Worm (Caenorhabditis elegans) whole organism, L1 larva: ENCODE data around the gene syd-1.
A peak's percentile ranks its signal among the peaks of the same experiment; 100 is the strongest.

ENCODE experiments used
- C04F5.9 ChIP-seq: sonication (generic microtip); optimal IDR thresholded peaks from 2 replicates; lab custom pipeline; 2016; ENCODE audit warnings: missing genetic modification characterization, missing compliant biosample characterization
- C16A3.4 ChIP-seq: fragments of 150-350 bp; optimal IDR thresholded peaks from 2 replicates; lab custom pipeline; 2014; ENCODE audit warnings: missing biosample characterization, missing genetic modification characterization
- F16B12.6 ChIP-seq: fragments of 150-350 bp; optimal IDR thresholded peaks from 2 replicates; lab custom pipeline; 2014; ENCODE audit warnings: missing biosample characterization, missing genetic modification characterization
- blmp-1 ChIP-seq: fragments of 150-350 bp; optimal IDR thresholded peaks from 2 replicates; lab custom pipeline; 2014; ENCODE audit warnings: missing biosample characterization, missing genetic modification characterization
- ceh-63 ChIP-seq: fragments of 200-800 bp; sonication (Bioruptor generic); optimal IDR thresholded peaks from 2 replicates; lab custom pipeline; 2018; ENCODE audit warnings: mild to moderate bottlenecking, missing genetic modification characterization, missing compliant biosample characterization
- efl-1 ChIP-seq, 4 experiments: fragments of 150-350 bp; optimal IDR thresholded peaks in 3 of 4; peaks in 1 of 4; 1 replicate in 1 of 4; 2 replicates in 3 of 4; lab custom pipeline; 2014; ENCODE audit warnings: missing biosample characterization in 2 of 4, missing genetic modification characterization in 2 of 4, missing genetic modification reagents in 2 of 4
- efl-3 ChIP-seq: fragments of 200-800 bp; sonication (Bioruptor generic); optimal IDR thresholded peaks from 2 replicates; lab custom pipeline; 2018; ENCODE audit warnings: mild to moderate bottlenecking, missing genetic modification characterization, missing compliant biosample characterization
- egl-27 ChIP-seq, 2 experiments: fragments of 150-350 bp in 1 of 2; sonication (generic microtip); optimal IDR thresholded peaks; 3 replicates each; lab custom pipeline; 2017 to 2018; ENCODE audit warnings: missing biosample characterization in 2 of 2, missing genetic modification characterization in 2 of 2, missing genetic modification reagents in 2 of 2
- elt-2 ChIP-seq: sonication (generic microtip); optimal IDR thresholded peaks from 2 replicates; lab custom pipeline; 2016; ENCODE audit warnings: missing genetic modification characterization, mild to moderate bottlenecking, inconsistent platforms, missing compliant biosample characterization, missing genetic modification reagents
- elt-3 ChIP-seq, 6 experiments: fragments of 150-350 bp in 1 of 6; sonication (generic microtip); optimal IDR thresholded peaks; 2 replicates each; lab custom pipeline; 2017 to 2018; ENCODE audit warnings: missing biosample characterization in 6 of 6, missing genetic modification characterization in 6 of 6, inconsistent platforms in 1 of 6
- ets-5 ChIP-seq: fragments of 200-800 bp; sonication (Bioruptor generic); IDR thresholded peaks from 2 replicates; pipeline ENCODE4 v1.3.6; 2022; ENCODE audit warnings: missing genetic modification characterization, missing compliant biosample characterization
- fkh-10 ChIP-seq: sonication (generic microtip); optimal IDR thresholded peaks from 2 replicates; lab custom pipeline; 2017; ENCODE audit warnings: missing biosample characterization, missing genetic modification reagents, missing genetic modification characterization
- fos-1 ChIP-seq: fragments of 150-350 bp; optimal IDR thresholded peaks from 2 replicates; lab custom pipeline; 2014; ENCODE audit warnings: missing biosample characterization, missing genetic modification characterization
- grh-1 ChIP-seq: fragments of 200-800 bp; sonication (Bioruptor generic); IDR thresholded peaks from 2 replicates; pipeline ENCODE4 v1.3.6; 2022; ENCODE audit warnings: missing genetic modification reagents, missing genetic modification characterization, missing compliant biosample characterization
- hlh-17 ChIP-seq: fragments of 200-800 bp; sonication (Bioruptor generic); optimal IDR thresholded peaks from 2 replicates; lab custom pipeline; 2018; ENCODE audit warnings: missing genetic modification characterization, mild to moderate bottlenecking, missing compliant biosample characterization, moderate library complexity, borderline replicate concordance
- hlh-4 ChIP-seq: sonication (generic microtip); optimal IDR thresholded peaks from 2 replicates; lab custom pipeline; 2016; ENCODE audit warnings: mild to moderate bottlenecking, missing genetic modification characterization, missing compliant biosample characterization
- hpl-2 ChIP-seq: fragments of 150-350 bp; optimal IDR thresholded peaks from 2 replicates; lab custom pipeline; 2014; ENCODE audit warnings: missing biosample characterization, missing genetic modification reagents, missing genetic modification characterization
- isw-1 ChIP-seq: fragments of 200-800 bp; sonication (Bioruptor generic); IDR thresholded peaks from 2 replicates; pipeline ENCODE4 v1.3.6; 2022; ENCODE audit warnings: missing genetic modification characterization, missing compliant biosample characterization
- jun-1 ChIP-seq: fragments of 150-350 bp; optimal IDR thresholded peaks from 2 replicates; lab custom pipeline; 2014; ENCODE audit warnings: missing biosample characterization, missing genetic modification reagents, missing genetic modification characterization
- lin-13 ChIP-seq: fragments of 150-350 bp; optimal IDR thresholded peaks from 2 replicates; lab custom pipeline; 2014; ENCODE audit warnings: missing biosample characterization, missing genetic modification reagents, missing genetic modification characterization
- lin-14 ChIP-seq: fragments of 200-800 bp; sonication (Bioruptor generic); optimal IDR thresholded peaks from 2 replicates; lab custom pipeline; 2018; ENCODE audit warnings: mild to moderate bottlenecking, missing genetic modification characterization, moderate library complexity, missing compliant biosample characterization
- lin-15B ChIP-seq: fragments of 150-350 bp; sonication (generic microtip); optimal IDR thresholded peaks from 3 replicates; lab custom pipeline; 2014; ENCODE audit warnings: missing biosample characterization, missing genetic modification characterization
- lin-35 ChIP-seq, 2 experiments: fragments of 150-350 bp; optimal IDR thresholded peaks; 2 replicates each; lab custom pipeline; 2014; ENCODE audit warnings: missing biosample characterization in 2 of 2, missing genetic modification characterization in 2 of 2, missing genetic modification reagents in 2 of 2
- mab-9 ChIP-seq: fragments of 200-800 bp; sonication (Bioruptor generic); IDR thresholded peaks from 2 replicates; pipeline ENCODE4 v1.3.6; 2022; ENCODE audit warnings: missing genetic modification reagents, missing genetic modification characterization, missing compliant biosample characterization
- mdl-1 ChIP-seq, 2 experiments: fragments of 150-350 bp; optimal IDR thresholded peaks; 2 replicates each; lab custom pipeline; 2014 to 2017; ENCODE audit warnings: missing biosample characterization in 2 of 2, missing genetic modification characterization in 2 of 2, inconsistent platforms in 1 of 2
- mep-1 ChIP-seq: fragments of 150-350 bp; optimal IDR thresholded peaks from 2 replicates; lab custom pipeline; 2014; ENCODE audit warnings: missing biosample characterization, missing genetic modification characterization
- nhr-12 ChIP-seq: sonication (generic microtip); optimal IDR thresholded peaks from 2 replicates; lab custom pipeline; 2017; ENCODE audit warnings: missing biosample characterization, missing genetic modification characterization
- nhr-19 ChIP-seq: fragments of 200-800 bp; sonication (Bioruptor generic); conservative IDR thresholded peaks from 2 replicates; pipeline ENCODE4 v1.3.6; 2022; ENCODE audit warnings: missing genetic modification characterization, missing compliant biosample characterization
- nhr-237 ChIP-seq: fragments of 150-350 bp; optimal IDR thresholded peaks from 2 replicates; lab custom pipeline; 2014; ENCODE audit warnings: missing biosample characterization, missing genetic modification characterization
- nhr-71 ChIP-seq: sonication (generic microtip); optimal IDR thresholded peaks from 2 replicates; lab custom pipeline; 2016; ENCODE audit warnings: mild to moderate bottlenecking, missing genetic modification characterization, moderate library complexity, missing compliant biosample characterization
- nhr-76 ChIP-seq: sonication (generic microtip); optimal IDR thresholded peaks from 2 replicates; lab custom pipeline; 2017; ENCODE audit warnings: missing biosample characterization, missing genetic modification characterization
- pax-3 ChIP-seq: fragments of 200-800 bp; sonication (Bioruptor generic); optimal IDR thresholded peaks from 2 replicates; lab custom pipeline; 2018; ENCODE audit warnings: mild to moderate bottlenecking, missing genetic modification characterization, moderate library complexity, missing compliant biosample characterization
- pqm-1 ChIP-seq: sonication (generic microtip); optimal IDR thresholded peaks from 3 replicates; lab custom pipeline; 2017; ENCODE audit warnings: missing biosample characterization, missing genetic modification characterization
- rnt-1 ChIP-seq: sonication (generic microtip); optimal IDR thresholded peaks from 2 replicates; lab custom pipeline; 2016; ENCODE audit warnings: mild to moderate bottlenecking, missing genetic modification characterization, moderate library complexity, missing compliant biosample characterization
- snu-23 ChIP-seq: sonication (generic microtip); optimal IDR thresholded peaks from 2 replicates; lab custom pipeline; 2016; ENCODE audit warnings: missing genetic modification characterization, missing compliant biosample characterization
- sup-37 ChIP-seq: fragments of 200-800 bp; sonication (Bioruptor generic); optimal IDR thresholded peaks from 2 replicates; lab custom pipeline; 2018; ENCODE audit warnings: mild to moderate bottlenecking, missing genetic modification characterization, missing compliant biosample characterization
- swsn-7 ChIP-seq: sonication (generic microtip); optimal IDR thresholded peaks from 2 replicates; lab custom pipeline; 2016; ENCODE audit warnings: missing genetic modification characterization, missing compliant biosample characterization
- tbx-2 ChIP-seq: sonication (generic microtip); optimal IDR thresholded peaks from 2 replicates; lab custom pipeline; 2016; ENCODE audit warnings: missing genetic modification characterization, missing compliant biosample characterization
- tlp-1 ChIP-seq: fragments of 150-350 bp; optimal IDR thresholded peaks from 2 replicates; lab custom pipeline; 2014; ENCODE audit warnings: missing biosample characterization, missing genetic modification characterization
- unc-86 ChIP-seq: sonication (generic microtip); optimal IDR thresholded peaks from 2 replicates; lab custom pipeline; 2016; ENCODE audit warnings: missing genetic modification characterization, missing compliant biosample characterization
- unc-98 ChIP-seq: fragments of 200-800 bp; sonication (Bioruptor generic); IDR thresholded peaks from 2 replicates; pipeline ENCODE4 v1.3.6; 2022; ENCODE audit warnings: missing genetic modification characterization, missing compliant biosample characterization
- vab-15 ChIP-seq: sonication (generic microtip); optimal IDR thresholded peaks from 2 replicates; lab custom pipeline; 2017; ENCODE audit warnings: missing genotype, mild to moderate bottlenecking, missing genetic modification characterization, missing compliant biosample characterization
- xbp-1 ChIP-seq: sonication (generic microtip); optimal IDR thresholded peaks from 2 replicates; lab custom pipeline; 2016; ENCODE audit warnings: missing genetic modification characterization, missing compliant biosample characterization
- ztf-11 ChIP-seq, 2 experiments: sonication (generic microtip); optimal IDR thresholded peaks; 2 replicates each; lab custom pipeline; 2016 to 2017; ENCODE audit warnings: missing genetic modification characterization in 2 of 2, missing biosample characterization in 1 of 2, missing compliant biosample characterization in 1 of 2

Gene syd-1

DNA sequence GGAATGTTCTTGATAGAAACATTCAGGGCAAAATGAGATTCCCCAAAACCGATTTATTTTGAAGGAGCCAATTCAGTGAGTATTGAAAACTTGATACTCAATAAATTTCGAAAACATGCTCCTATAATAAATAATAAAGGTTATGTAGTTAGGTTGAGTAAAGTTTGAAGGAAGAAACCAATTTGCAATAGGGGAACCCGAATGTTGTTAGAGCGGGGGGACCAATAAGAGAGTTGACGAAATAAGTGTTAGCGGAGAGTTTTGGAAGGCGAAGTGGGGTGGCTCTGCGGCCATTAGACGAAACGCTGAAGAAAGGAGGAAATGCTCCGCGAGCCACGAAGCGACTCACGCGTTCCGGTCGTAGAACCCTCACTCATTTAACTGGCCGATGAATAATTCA, 30.3 kb upstream of the syd-1 start:
- TF ChIP-seq hpl-2 (no peak), unc-86 (tag; lab: Kevin White, UChicago) (peak; percentile 53), snu-23 (GFP tag; lab: Kevin White, UChicago) (no peak), lin-14 (GFP tag; lab: Kevin White, UChicago) (peak; percentile 19), mdl-1 (tag; optimal IDR thresholded peaks at IDR 0.05; lab: Kevin White, UChicago) (no peak), tlp-1 (tag; lab: Kevin White, UChicago) (no peak)

ce11 chrII:7624272-7624671, 29.6 kb upstream of the syd-1 start:
- TF ChIP-seq blmp-1 (peak; percentile 90), pqm-1 (no peak), lin-35 (GFP tag; optimal IDR thresholded peaks at IDR 0.05; lab: Kevin White, UChicago) (no peak), F16B12.6 (tag; lab: Kevin White, UChicago) (no peak), lin-13 (GFP tag; lab: Kevin White, UChicago) (no peak), lin-14 (GFP tag; lab: Kevin White, UChicago) (peak; percentile 3), ztf-11 (tag; optimal IDR thresholded peaks at IDR 0.05; lab: Kevin White, UChicago) (no peak)

DNA sequence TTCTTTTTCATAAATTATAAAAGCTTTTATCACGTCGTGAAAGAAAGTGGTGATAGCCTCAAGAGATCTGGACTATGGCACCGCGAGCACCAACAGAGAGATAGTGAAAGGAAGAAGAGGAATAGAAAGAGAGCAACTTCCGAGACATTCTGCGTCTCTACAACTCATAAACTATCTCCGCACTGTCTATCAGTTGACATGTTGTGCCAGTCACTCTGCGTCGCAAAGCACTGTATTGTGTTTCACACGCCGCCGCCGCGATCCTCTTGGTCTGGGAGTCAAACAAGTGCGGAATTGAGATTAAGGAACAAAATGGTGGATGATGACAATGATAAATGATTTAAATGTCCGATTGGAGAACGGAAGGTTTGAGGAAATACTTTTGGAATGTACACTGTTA, 28.8 kb upstream of the syd-1 start:
- TF ChIP-seq lin-15B (tag; lab: Kevin White, UChicago): no peak
- peak; percentile 58 for TF ChIP-seq rnt-1
- TF ChIP-seq jun-1 (tag; lab: Kevin White, UChicago): peak; percentile 26
- TF ChIP-seq fos-1 (tag; lab: Kevin White, UChicago): no peak
- no peak for TF ChIP-seq lin-13 (GFP tag; lab: Kevin White, UChicago)
- no peak for TF ChIP-seq mab-9 (GFP tag; lab: Robert Waterston, UW)
- no peak for TF ChIP-seq fkh-10 (GFP tag; lab: Kevin White, UChicago)
- no peak for TF ChIP-seq pax-3 (tag; lab: Kevin White, UChicago)
- peak; percentile 35 for TF ChIP-seq nhr-71 (tag; lab: Kevin White, UChicago)
- TF ChIP-seq swsn-7 (tag; lab: Kevin White, UChicago): peak; percentile 21
- TF ChIP-seq C04F5.9 (tag; lab: Kevin White, UChicago): no peak
- peak; percentile 3 to 24 for TF ChIP-seq efl-1 (optimal IDR thresholded peaks at IDR 0.05; lab: Kevin White, UChicago)
- TF ChIP-seq efl-1 (GFP tag; optimal IDR thresholded peaks at IDR 0.05 in 1 of 2; lab: Kevin White, UChicago): peak in 1 of 2 experiments; percentile 12
- TF ChIP-seq tlp-1 (tag; lab: Kevin White, UChicago): no peak
- TF ChIP-seq nhr-76 (tag; lab: Kevin White, UChicago): no peak
- TF ChIP-seq egl-27 (tag; optimal IDR thresholded peaks at IDR 0.05; lab: Kevin White, UChicago): no peak
- TF ChIP-seq mdl-1 (tag; optimal IDR thresholded peaks at IDR 0.05; lab: Kevin White, UChicago): peak in 1 of 2 experiments; percentile 1
- TF ChIP-seq nhr-237 (tag; lab: Kevin White, UChicago): no peak
- no peak for TF ChIP-seq C16A3.4 (tag; lab: Kevin White, UChicago)
- TF ChIP-seq elt-2: peak; percentile 48
- TF ChIP-seq tbx-2: peak; percentile 29
- TF ChIP-seq blmp-1: peak; percentile 37
- no peak for TF ChIP-seq nhr-12
- peak; percentile 43 for TF ChIP-seq lin-14 (GFP tag; lab: Kevin White, UChicago)

- TF ChIP-seq elt-3 (tag; optimal IDR thresholded peaks at IDR 0.05; lab: Kevin White, UChicago) (peak in 1 of 6 experiments; percentile 20), sup-37 (GFP tag; lab: Kevin White, UChicago) (no peak), lin-35 (GFP tag; optimal IDR thresholded peaks at IDR 0.05; lab: Kevin White, UChicago) (peak in 1 of 2 experiments; percentile 4), efl-1 (optimal IDR thresholded peaks at IDR 0.05; lab: Kevin White, UChicago) (no peak), efl-1 (GFP tag; optimal IDR thresholded peaks at IDR 0.05 in 1 of 2; lab: Kevin White, UChicago) (peak in 1 of 2 experiments; percentile 71), lin-15B (tag; lab: Kevin White, UChicago) (no peak), ets-5 (GFP tag; lab: Robert Waterston, UW) (no peak), ceh-63 (GFP tag; lab: Kevin White, UChicago) (no peak), hlh-4 (tag; lab: Kevin White, UChicago) (no peak), mep-1 (tag; lab: Kevin White, UChicago) (peak; percentile 52), lin-14 (GFP tag; lab: Kevin White, UChicago) (peak; percentile 75), grh-1 (GFP tag; lab: Robert Waterston, UW) (no peak), C04F5.9 (tag; lab: Kevin White, UChicago) (no peak), blmp-1 (peak; percentile 100), snu-23 (GFP tag; lab: Kevin White, UChicago) (peak; percentile 38), unc-98 (GFP tag; lab: Robert Waterston, UW) (no peak), xbp-1 (tag; lab: Kevin White, UChicago) (no peak), C16A3.4 (tag; lab: Kevin White, UChicago) (no peak), isw-1 (GFP tag; lab: Robert Waterston, UW) (no peak), mab-9 (GFP tag; lab: Robert Waterston, UW) (no peak), vab-15 (peak; percentile 37), nhr-237 (tag; lab: Kevin White, UChicago) (no peak), nhr-19 (GFP tag; lab: Robert Waterston, UW) (no peak), efl-3 (GFP tag; lab: Kevin White, UChicago) (no peak), hlh-17 (no peak), nhr-71 (tag; lab: Kevin White, UChicago) (peak; percentile 37)
Observed at ce11 chrII:7621513-7621912, 26.8 kb upstream of the syd-1 start.
